Fruit fly (Drosophila melanogaster) whole organism, embryonic: Measurements from ENCODE around the gene CG6094.

Source experiments
- Awh ChIP-seq: fragments of 200-800 bp; sonication (Bioruptor generic); IDR thresholded peaks from 2 replicates; pipeline ENCODE4, ENCODE4 v1.3.6; 2022; ENCODE audit warnings: missing biosample characterization, missing genetic modification characterization
- B-H2 ChIP-seq: fragments of 200-800 bp; sonication (Bioruptor generic); optimal IDR thresholded peaks from 2 replicates; lab custom pipeline; 2018; ENCODE audit warnings: missing biosample characterization, mild to moderate bottlenecking, missing genetic modification characterization
- Bdp1 ChIP-seq: fragments of 200-800 bp; sonication (Bioruptor generic); optimal IDR thresholded peaks from 3 replicates; lab custom pipeline; 2016; ENCODE audit warnings: missing biosample characterization, missing genetic modification characterization
- CG10274 ChIP-seq: fragments of 200-800 bp; sonication (Bioruptor generic); optimal IDR thresholded peaks from 3 replicates; lab custom pipeline; 2017; ENCODE audit warnings: missing biosample characterization, mild to moderate bottlenecking, missing genetic modification characterization
- CG10565 ChIP-seq: fragments of 200-800 bp; sonication (Bioruptor generic); optimal IDR thresholded peaks from 3 replicates; lab custom pipeline; 2016; ENCODE audit warnings: missing biosample characterization, mild to moderate bottlenecking, missing genetic modification characterization
- CG11247 ChIP-seq: fragments of 200-800 bp; sonication (Bioruptor generic); IDR thresholded peaks from 2 replicates; pipeline ENCODE4 v1.3.6; 2022; ENCODE audit warnings: missing biosample characterization, missing genetic modification characterization
- CG12391 ChIP-seq: fragments of 200-800 bp; sonication (Bioruptor generic); optimal IDR thresholded peaks from 3 replicates; lab custom pipeline; 2018; ENCODE audit warnings: missing biosample characterization, mild to moderate bottlenecking, missing genetic modification characterization, moderate library complexity
- CG12744 ChIP-seq: fragments of 200-800 bp; sonication (Bioruptor generic); optimal IDR thresholded peaks from 2 replicates; lab custom pipeline; 2016; ENCODE audit warnings: missing biosample characterization, missing genetic modification characterization
- CG13624 ChIP-seq: fragments of 200-800 bp; sonication (Bioruptor generic); optimal IDR thresholded peaks from 2 replicates; lab custom pipeline; 2016; ENCODE audit warnings: missing biosample characterization, missing genetic modification characterization
- CG14014 ChIP-seq: fragments of 200-800 bp; sonication (Bioruptor generic); IDR thresholded peaks from 2 replicates; pipeline ENCODE4 v1.3.6; 2022; ENCODE audit warnings: missing biosample characterization, missing genetic modification characterization
- CG1529 ChIP-seq: fragments of 200-800 bp; sonication (Bioruptor generic); optimal IDR thresholded peaks from 3 replicates; lab custom pipeline; 2018; ENCODE audit warnings: missing biosample characterization, missing genetic modification characterization
- CG1647 ChIP-seq: fragments of 200-800 bp; sonication (Bioruptor generic); optimal IDR thresholded peaks from 3 replicates; lab custom pipeline; 2016; ENCODE audit warnings: missing biosample characterization, missing genetic modification characterization
- CG17912 ChIP-seq: fragments of 200-800 bp; sonication (Bioruptor generic); optimal IDR thresholded peaks from 2 replicates; lab custom pipeline; 2018; ENCODE audit warnings: missing biosample characterization, mild to moderate bottlenecking, missing genetic modification characterization
- CG18011 ChIP-seq: fragments of 200-800 bp; sonication (Bioruptor generic); optimal IDR thresholded peaks from 2 replicates; lab custom pipeline; 2017; ENCODE audit warnings: missing biosample characterization, missing genetic modification characterization, mild to moderate bottlenecking, moderate library complexity, missing genotype
- CG18599 ChIP-seq: fragments of 200-800 bp; sonication (Bioruptor generic); optimal IDR thresholded peaks from 3 replicates; lab custom pipeline; 2017; ENCODE audit warnings: missing biosample characterization, missing genetic modification characterization, mild to moderate bottlenecking, moderate library complexity, missing genetic modification reagents
- CG18619 ChIP-seq: fragments of 200-800 bp; sonication (Bioruptor generic); optimal IDR thresholded peaks from 3 replicates; lab custom pipeline; 2017; ENCODE audit warnings: missing biosample characterization, mild to moderate bottlenecking, missing genetic modification characterization
- CG2889 ChIP-seq: fragments of 200-800 bp; sonication (Bioruptor generic); IDR thresholded peaks from 3 replicates; pipeline ENCODE4 v1.3.6; 2022; ENCODE audit warnings: missing biosample characterization, missing genetic modification characterization
- CG3281 ChIP-seq: fragments of 200-800 bp; sonication (Bioruptor generic); optimal IDR thresholded peaks from 3 replicates; lab custom pipeline; 2017; ENCODE audit warnings: missing biosample characterization, mild to moderate bottlenecking, missing genetic modification characterization
- CG33213 ChIP-seq: fragments of 200-800 bp; sonication (Bioruptor generic); optimal IDR thresholded peaks from 3 replicates; lab custom pipeline; 2016; ENCODE audit warnings: missing biosample characterization, missing genetic modification characterization
- CG34376 ChIP-seq: fragments of 200-800 bp; sonication (Bioruptor generic); optimal IDR thresholded peaks from 2 replicates; lab custom pipeline; 2018; ENCODE audit warnings: missing biosample characterization, mild to moderate bottlenecking, missing genetic modification characterization
- CG3726 ChIP-seq: fragments of 200-800 bp; sonication (Bioruptor generic); IDR thresholded peaks from 3 replicates; pipeline ENCODE4, ENCODE4 v1.3.6; 2022; ENCODE audit warnings: missing biosample characterization, missing genetic modification characterization
- CG3838 ChIP-seq: fragments of 200-800 bp; sonication (Bioruptor generic); optimal IDR thresholded peaks from 3 replicates; lab custom pipeline; 2016; ENCODE audit warnings: missing biosample characterization, missing genetic modification characterization
- CG42726 ChIP-seq: fragments of 200-800 bp; sonication (Bioruptor generic); IDR thresholded peaks from 2 replicates; pipeline ENCODE4 v1.3.6; 2022; ENCODE audit warnings: missing biosample characterization, missing genetic modification characterization; ENCODE audit not compliant: partially characterized antibody
- CG6175 ChIP-seq: fragments of 200-800 bp; sonication (Bioruptor generic); IDR thresholded peaks from 3 replicates; pipeline ENCODE4 v1.3.6; 2022; ENCODE audit warnings: missing biosample characterization, missing genetic modification characterization
- CG7987 ChIP-seq: fragments of 200-800 bp; sonication (Bioruptor generic); optimal IDR thresholded peaks from 2 replicates; lab custom pipeline; 2018; ENCODE audit warnings: missing biosample characterization, mild to moderate bottlenecking, missing genetic modification characterization, moderate library complexity
- CG8290 ChIP-seq, 3 experiments: fragments of 200-800 bp; sonication (Bioruptor generic); optimal IDR thresholded peaks; 2 replicates each; lab custom pipeline; 2016 to 2019; ENCODE audit warnings: missing biosample characterization in 3 of 3, missing genetic modification characterization in 3 of 3, mild to moderate bottlenecking in 2 of 3, moderate library complexity in 1 of 3
- CG9727 ChIP-seq: fragments of 200-800 bp; sonication (Bioruptor generic); optimal IDR thresholded peaks from 3 replicates; lab custom pipeline; 2017; ENCODE audit warnings: missing biosample characterization, mild to moderate bottlenecking, missing genetic modification characterization
- CG9876 ChIP-seq: fragments of 200-800 bp; sonication (Bioruptor generic); optimal IDR thresholded peaks from 2 replicates; lab custom pipeline; 2016; ENCODE audit warnings: missing biosample characterization, missing genetic modification characterization
- Dref ChIP-seq: fragments of 200-800 bp; sonication (Bioruptor generic); IDR thresholded peaks from 2 replicates; pipeline ENCODE4 v1.3.6; 2022; ENCODE audit warnings: missing biosample characterization, missing genetic modification characterization
- Ets65A ChIP-seq: fragments of 200-800 bp; sonication (Bioruptor generic); peaks from one replicate; lab custom pipeline; 2016; ENCODE audit warnings: missing biosample characterization, missing genetic modification characterization
- Fer2 ChIP-seq: fragments of 200-800 bp; sonication (Bioruptor generic); optimal IDR thresholded peaks from 2 replicates; lab custom pipeline; 2018; ENCODE audit warnings: missing biosample characterization, mild to moderate bottlenecking, missing genetic modification characterization, moderate library complexity
- Gsc ChIP-seq: fragments of 200-800 bp; sonication (Bioruptor generic); IDR thresholded peaks from 2 replicates; pipeline ENCODE4 v1.3.6; 2022; ENCODE audit warnings: missing biosample characterization, missing genetic modification characterization
- Hmr ChIP-seq: fragments of 200-800 bp; sonication (Bioruptor generic); optimal IDR thresholded peaks from 3 replicates; lab custom pipeline; 2017; ENCODE audit warnings: mild to moderate bottlenecking, missing biosample characterization, missing genetic modification reagents, missing genetic modification characterization
- Hr39 ChIP-seq: fragments of >200 bp; optimal IDR thresholded peaks from 2 replicates; lab custom pipeline; 2017
- Med ChIP-seq: fragments of 200-800 bp; sonication (Bioruptor generic); peaks from one replicate; lab custom pipeline; 2016; ENCODE audit warnings: missing biosample characterization, missing genetic modification characterization, mild to moderate bottlenecking, inconsistent platforms, moderate library complexity
- Meics ChIP-seq: fragments of 200-800 bp; sonication (Bioruptor generic); optimal IDR thresholded peaks from 2 replicates; lab custom pipeline; 2017; ENCODE audit warnings: missing biosample characterization, mild to moderate bottlenecking, missing genetic modification characterization
- Mes4 ChIP-seq: fragments of 200-800 bp; sonication (Bioruptor generic); optimal IDR thresholded peaks from 2 replicates; lab custom pipeline; 2016; ENCODE audit warnings: missing biosample characterization, missing genetic modification characterization
- Sin3A ChIP-seq: fragments of >200 bp; optimal IDR thresholded peaks from 2 replicates; lab custom pipeline; 2018
- ab ChIP-seq: fragments of 200-800 bp; sonication (Bioruptor generic); optimal IDR thresholded peaks from 2 replicates; lab custom pipeline; 2016; ENCODE audit warnings: missing biosample characterization, missing genetic modification characterization
- cg ChIP-seq: fragments of 200-800 bp; sonication (Bioruptor generic); optimal IDR thresholded peaks from 3 replicates; lab custom pipeline; 2019; ENCODE audit warnings: missing biosample characterization, mild to moderate bottlenecking, missing genetic modification characterization, moderate library complexity
- chn ChIP-seq: fragments of 200-800 bp; sonication (Bioruptor generic); optimal IDR thresholded peaks from 2 replicates; lab custom pipeline; 2016; ENCODE audit warnings: missing biosample characterization, missing genetic modification characterization
- corto ChIP-seq: fragments of 200-800 bp; sonication (Bioruptor generic); optimal IDR thresholded peaks from 2 replicates; lab custom pipeline; 2016; ENCODE audit warnings: missing biosample characterization, mild to moderate bottlenecking, missing genetic modification characterization, moderate library complexity
- croc ChIP-seq: fragments of 200-800 bp; sonication (Bioruptor generic); conservative IDR thresholded peaks from 3 replicates; pipeline ENCODE4 v1.3.6; 2022; ENCODE audit warnings: missing biosample characterization, missing genetic modification characterization
- exex ChIP-seq: fragments of 200-800 bp; sonication (Bioruptor generic); optimal IDR thresholded peaks from 4 replicates; lab custom pipeline; 2018; ENCODE audit warnings: missing biosample characterization, mild to moderate bottlenecking, missing genetic modification characterization, moderate library complexity
- gsb ChIP-seq: fragments of 200-800 bp; sonication (Bioruptor generic); IDR thresholded peaks from 2 replicates; pipeline ENCODE4 v1.3.6; 2022; ENCODE audit warnings: missing biosample characterization, missing genetic modification characterization
- nau ChIP-seq: fragments of 200-800 bp; sonication (Bioruptor generic); optimal IDR thresholded peaks from 3 replicates; lab custom pipeline; 2017; ENCODE audit warnings: missing biosample characterization, mild to moderate bottlenecking, missing genetic modification characterization, missing genetic modification reagents
- pita ChIP-seq: fragments of 200-800 bp; sonication (Bioruptor generic); optimal IDR thresholded peaks from 2 replicates; lab custom pipeline; 2017; ENCODE audit warnings: missing biosample characterization, mild to moderate bottlenecking, missing genetic modification characterization
- repo ChIP-seq: fragments of 200-800 bp; sonication (Bioruptor generic); optimal IDR thresholded peaks from 2 replicates; lab custom pipeline; 2016; ENCODE audit warnings: missing biosample characterization, missing genetic modification characterization
- stc ChIP-seq: fragments of 200-800 bp; sonication (Bioruptor generic); IDR thresholded peaks from 2 replicates; pipeline ENCODE4 v1.3.6; 2022; ENCODE audit warnings: missing biosample characterization, missing genetic modification characterization
- vnd ChIP-seq: fragments of 200-800 bp; sonication (Bioruptor generic); IDR thresholded peaks from 3 replicates; pipeline ENCODE4 v1.3.6; 2022; ENCODE audit warnings: missing biosample characterization, missing genetic modification characterization; ENCODE audit not compliant: partially characterized antibody
- wdn ChIP-seq: fragments of 200-800 bp; sonication (Bioruptor generic); IDR thresholded peaks from 2 replicates; pipeline ENCODE4 v1.3.6; 2022; ENCODE audit warnings: missing biosample characterization, missing genetic modification characterization
- yki ChIP-seq: fragments of >200 bp; optimal IDR thresholded peaks from 3 replicates; lab custom pipeline; 2018

CG6094 gene

dm6 chr2L:10474268-10474678 lies 32.6 kb upstream of the CG6094 start, which contains the start of gene RluA-1 (continued):
- TF ChIP-seq CG18011 (GFP tag; lab: Kevin White, UChicago): peak; percentile 92
- TF ChIP-seq CG33213 (GFP tag; lab: Kevin White, UChicago): peak; percentile 96
- TF ChIP-seq B-H2: peak; percentile 96
- TF ChIP-seq CG13624 (GFP tag; lab: Kevin White, UChicago): peak; percentile 92
- peak; percentile 99 for TF ChIP-seq CG14014 (GFP tag; lab: Robert Waterston, UW)
- TF ChIP-seq CG8290 (GFP tag; optimal IDR thresholded peaks at IDR 0.05; lab: Kevin White, UChicago): peak; percentile 95
- TF ChIP-seq CG8290 (tag; optimal IDR thresholded peaks at IDR 0.05; lab: Kevin White, UChicago): peak; percentile 95 to 98
- peak; percentile 99 for TF ChIP-seq CG18619 (GFP tag; lab: Kevin White, UChicago)
- TF ChIP-seq Awh (GFP tag; lab: Robert Waterston, UW): peak; percentile 100
- TF ChIP-seq Dref: peak; percentile 44
- peak; percentile 99 for TF ChIP-seq Med (GFP tag; lab: Kevin White, UChicago)
- no peak for TF ChIP-seq Hr39 (lab: Kevin White, UChicago)
- TF ChIP-seq CG17912 (GFP tag; lab: Kevin White, UChicago): peak; percentile 98
- peak; percentile 92 for TF ChIP-seq Bdp1 (GFP tag; lab: Kevin White, UChicago)
- TF ChIP-seq ab (GFP tag; lab: Kevin White, UChicago): peak; percentile 92
- peak; percentile 98 for TF ChIP-seq CG6175
- peak; percentile 99 for TF ChIP-seq CG18599 (GFP tag; lab: Kevin White, UChicago)
- peak; percentile 92 for TF ChIP-seq CG10274 (GFP tag; lab: Kevin White, UChicago)
- TF ChIP-seq CG10565 (GFP tag; lab: Kevin White, UChicago): peak; percentile 96
- peak; percentile 97 for TF ChIP-seq CG7987 (GFP tag; lab: Kevin White, UChicago)
- TF ChIP-seq Fer2 (tag; lab: Kevin White, UChicago): peak; percentile 98
- peak; percentile 99 for TF ChIP-seq nau
- TF ChIP-seq CG3281 (GFP tag; lab: Kevin White, UChicago): peak; percentile 99
- peak; percentile 60 for TF ChIP-seq corto (GFP tag; lab: Kevin White, UChicago)
- TF ChIP-seq CG9727 (GFP tag; lab: Kevin White, UChicago): peak; percentile 99
- TF ChIP-seq pita (GFP tag; lab: Kevin White, UChicago): no peak
- TF ChIP-seq wdn (GFP tag; lab: Robert Waterston, UW): peak; percentile 99
- peak; percentile 93 for TF ChIP-seq CG12744 (GFP tag; lab: Kevin White, UChicago)
- TF ChIP-seq Hmr (GFP tag; lab: Kevin White, UChicago): peak; percentile 99
- peak; percentile 99 for TF ChIP-seq gsb (GFP tag; lab: Robert Waterston, UW)
- TF ChIP-seq vnd (GFP tag; lab: Robert Waterston, UW): no peak; the same call in 1 of the 3 replicates
- TF ChIP-seq CG34376: peak; percentile 97
- TF ChIP-seq repo (GFP tag; lab: Kevin White, UChicago): peak; percentile 75
- TF ChIP-seq stc (GFP tag; lab: Robert Waterston, UW): peak; percentile 100
- no peak for TF ChIP-seq cg (GFP tag; lab: Kevin White, UChicago)
- TF ChIP-seq CG42726 (GFP tag; lab: Robert Waterston, UW): no peak
- peak; percentile 92 for TF ChIP-seq exex (tag; lab: Kevin White, UChicago)
- TF ChIP-seq CG12391 (tag; lab: Kevin White, UChicago): peak; percentile 100
- TF ChIP-seq CG3726 (GFP tag; lab: Robert Waterston, UW): peak; percentile 97
- TF ChIP-seq CG9876 (GFP tag; lab: Kevin White, UChicago): peak; percentile 72
- TF ChIP-seq Gsc: no peak; the same call in 1 of the 2 replicates
- TF ChIP-seq CG1529 (GFP tag; lab: Kevin White, UChicago): peak; percentile 99
- TF ChIP-seq CG3838 (GFP tag; lab: Kevin White, UChicago): peak; percentile 96
- TF ChIP-seq CG11247: peak; percentile 99
- no peak for TF ChIP-seq yki (lab: Kevin White, UChicago)
- peak; percentile 99 for TF ChIP-seq Meics (GFP tag; lab: Kevin White, UChicago)
- peak; percentile 98 for TF ChIP-seq chn
- TF ChIP-seq CG1647 (GFP tag; lab: Kevin White, UChicago): peak; percentile 96
- peak; percentile 98 for TF ChIP-seq CG2889 (GFP tag; lab: Robert Waterston, UW)
- TF ChIP-seq Sin3A (lab: Kevin White, UChicago): no peak
- TF ChIP-seq croc (GFP tag; lab: Robert Waterston, UW): peak; percentile 99
- TF ChIP-seq Mes4 (GFP tag; lab: Kevin White, UChicago): peak; percentile 91
- TF ChIP-seq Ets65A (GFP tag; lab: Kevin White, UChicago): peak; percentile 98
